Fruit fly (Drosophila melanogaster) whole organism: ENCODE results near the gene Pez.

ENCODE experiments used
- CG8478 ChIP-seq: fragments of >200 bp; optimal IDR thresholded peaks from 2 replicates; lab custom pipeline; 2018; ENCODE audit warnings: inconsistent platforms
- Dll ChIP-seq: fragments of >200 bp; optimal IDR thresholded peaks from 2 replicates; lab custom pipeline; 2017
- EcR ChIP-seq, 2 experiments: fragments of >200 bp; optimal IDR thresholded peaks; 2 replicates each; lab custom pipeline; 2017; ENCODE audit warnings: missing biosample characterization in 2 of 2, missing genetic modification characterization in 2 of 2, missing genetic modification reagents in 2 of 2
- pan ChIP-seq: fragments of >200 bp; optimal IDR thresholded peaks from 2 replicates; lab custom pipeline; 2017
- psq ChIP-seq: fragments of >200 bp; optimal IDR thresholded peaks from 2 replicates; lab custom pipeline; 2017
- usp ChIP-seq: fragments of >200 bp; optimal IDR thresholded peaks from 2 replicates; lab custom pipeline; 2017; ENCODE audit warnings: missing biosample characterization, missing genetic modification characterization, mixed read lengths

The Pez gene

DNA sequence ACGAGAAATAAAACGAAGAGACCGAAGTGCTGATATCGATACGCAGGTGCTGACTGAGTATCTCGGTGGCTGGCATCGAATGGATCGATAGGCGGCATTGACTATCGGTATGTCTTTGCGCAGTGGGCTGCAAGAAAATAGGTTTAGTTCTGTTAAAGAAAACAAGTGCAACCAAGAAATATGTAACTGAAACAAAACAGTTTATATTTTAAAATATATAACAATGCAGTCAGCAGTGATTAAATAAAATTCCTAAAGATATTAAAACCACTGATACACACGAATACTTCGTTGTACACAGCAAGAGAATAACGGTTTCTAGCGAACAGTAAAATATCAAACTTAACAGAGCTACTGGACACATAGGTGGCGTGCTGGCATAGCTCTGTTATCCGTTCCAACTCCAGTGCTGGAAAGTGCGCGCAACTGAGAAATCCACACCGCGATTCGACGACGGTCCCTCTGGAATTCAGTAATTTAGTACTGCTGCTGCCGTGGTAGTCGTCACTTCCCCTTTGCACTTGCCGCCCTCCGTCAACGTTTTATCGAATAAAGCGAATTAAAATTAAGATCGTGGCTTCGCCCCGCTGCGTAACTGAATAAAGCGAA is at the start of gene Pez, which contains the start of gene Cpr:
Gene Pez, minus strand, starts transcription at position 305 of the 609 bp plus-strand sequence.
Gene Cpr, plus strand, starts transcription at position 470 of the 609 bp plus-strand sequence.
- TF ChIP-seq psq (lab: Kevin White, UChicago) (no peak), EcR (GFP tag; optimal IDR thresholded peaks at IDR 0.05; lab: Kevin White, UChicago) (no peak), CG8478 (lab: Kevin White, UChicago) (no peak), Dll (lab: Kevin White, UChicago) (no peak), pan (lab: Kevin White, UChicago) (no peak), usp (GFP tag; lab: Kevin White, UChicago) (no peak)

DNA sequence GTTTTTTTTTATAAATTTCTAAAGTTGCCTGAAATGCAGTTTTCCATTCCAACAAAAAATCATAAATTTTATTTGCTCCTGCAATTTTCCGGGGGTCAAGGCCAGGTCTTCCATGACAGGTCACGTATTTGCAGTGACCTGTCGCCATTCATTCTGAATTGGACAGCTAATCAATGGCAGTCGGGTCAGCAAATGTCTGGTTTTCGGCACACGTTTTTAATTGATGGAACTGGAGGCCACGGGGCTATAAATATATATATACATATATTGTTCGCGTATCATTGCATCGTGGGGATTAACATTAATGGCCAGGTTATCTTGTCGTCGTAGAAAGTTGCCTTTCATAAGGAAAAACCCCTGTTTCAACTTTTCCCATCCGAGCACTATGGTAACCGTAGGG is 48.6 kb upstream of the Pez start:
- TF ChIP-seq psq (lab: Kevin White, UChicago) (no peak), usp (GFP tag; lab: Kevin White, UChicago) (no peak), EcR (GFP tag; optimal IDR thresholded peaks at IDR 0.05; lab: Kevin White, UChicago) (no peak), CG8478 (lab: Kevin White, UChicago) (no peak), pan (lab: Kevin White, UChicago) (no peak), Dll (lab: Kevin White, UChicago) (no peak)

DNA sequence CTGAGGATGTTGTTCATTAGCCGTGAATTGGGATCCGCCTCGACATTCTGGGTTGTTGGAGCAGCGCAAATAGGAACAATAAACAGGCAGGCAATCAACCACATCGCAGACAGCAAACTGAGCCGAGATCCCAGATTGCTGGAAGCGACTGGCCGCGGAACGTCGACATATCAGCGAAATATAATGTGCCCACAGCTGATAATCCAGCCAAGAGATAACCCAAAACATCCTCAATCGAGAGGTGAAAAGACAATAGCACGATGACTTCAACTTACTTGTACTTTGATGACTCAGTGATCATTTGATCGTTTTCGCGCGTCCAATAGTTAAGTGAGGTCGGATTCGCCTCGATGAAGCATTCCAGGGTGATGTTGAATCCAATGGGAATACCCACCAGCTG is 46.9 kb upstream of the Pez start, which contains the start of gene Nepl6:
Gene Nepl6, minus strand, starts transcription at position 104 of the 400 bp plus-strand sequence.
- TF ChIP-seq pan (lab: Kevin White, UChicago) = no peak
- no peak for TF ChIP-seq EcR (GFP tag; optimal IDR thresholded peaks at IDR 0.05; lab: Kevin White, UChicago)
- no peak for TF ChIP-seq CG8478 (lab: Kevin White, UChicago)
- no peak for TF ChIP-seq psq (lab: Kevin White, UChicago)
- no peak for TF ChIP-seq usp (GFP tag; lab: Kevin White, UChicago)
- TF ChIP-seq Dll (lab: Kevin White, UChicago) = no peak

DNA sequence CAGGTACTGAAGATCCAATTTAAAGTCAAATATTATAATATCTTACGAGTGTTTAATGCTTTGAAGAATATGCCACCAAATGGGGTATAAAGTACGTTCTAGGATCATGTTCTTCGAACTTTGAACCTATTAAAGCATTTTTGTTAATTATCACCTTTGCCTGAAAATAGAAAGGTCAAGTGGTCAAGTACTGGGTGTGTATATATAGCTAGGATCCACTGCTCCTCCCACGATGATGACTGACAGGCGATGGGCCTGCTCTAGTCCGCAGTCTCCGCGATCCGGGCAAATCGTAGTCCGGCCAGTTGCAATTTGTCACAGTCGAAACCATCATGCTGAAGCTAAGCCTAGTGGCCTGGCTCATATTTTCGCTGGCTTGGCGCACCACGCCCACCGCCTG is 42.5 kb upstream of the Pez start, which contains the start of gene Nepl5:
Gene Nepl5, plus strand, starts transcription at position 301 of the 400 bp plus-strand sequence.
- TF ChIP-seq pan (lab: Kevin White, UChicago) (no peak), usp (GFP tag; lab: Kevin White, UChicago) (no peak), CG8478 (lab: Kevin White, UChicago) (no peak), psq (lab: Kevin White, UChicago) (no peak), EcR (GFP tag; optimal IDR thresholded peaks at IDR 0.05; lab: Kevin White, UChicago) (no peak), Dll (lab: Kevin White, UChicago) (no peak)

DNA sequence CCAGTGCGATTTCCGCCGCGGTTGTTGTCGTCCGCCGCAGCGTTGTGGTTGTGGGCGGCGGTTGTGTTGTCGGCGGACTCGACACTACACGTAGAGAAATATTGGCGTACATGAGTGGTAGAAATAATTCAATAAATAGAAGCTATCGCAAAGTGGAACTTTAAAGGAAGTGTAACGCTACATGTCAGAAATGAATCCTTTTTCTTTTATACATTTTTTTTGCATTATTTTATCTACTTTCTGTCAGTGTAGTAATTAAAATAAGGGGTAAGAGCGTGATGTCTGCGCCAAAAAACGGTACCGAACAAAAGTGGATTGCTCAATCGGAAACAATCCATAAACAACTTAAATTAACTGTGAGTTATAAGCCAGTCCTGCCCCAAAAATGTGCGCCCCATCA is 40.7 kb upstream of the Pez start:
- no peak for TF ChIP-seq psq (lab: Kevin White, UChicago)
- no peak for TF ChIP-seq Dll (lab: Kevin White, UChicago)
- TF ChIP-seq pan (lab: Kevin White, UChicago) = no peak
- no peak for TF ChIP-seq EcR (GFP tag; optimal IDR thresholded peaks at IDR 0.05; lab: Kevin White, UChicago)
- no peak for TF ChIP-seq CG8478 (lab: Kevin White, UChicago)
- no peak for TF ChIP-seq usp (GFP tag; lab: Kevin White, UChicago)

DNA sequence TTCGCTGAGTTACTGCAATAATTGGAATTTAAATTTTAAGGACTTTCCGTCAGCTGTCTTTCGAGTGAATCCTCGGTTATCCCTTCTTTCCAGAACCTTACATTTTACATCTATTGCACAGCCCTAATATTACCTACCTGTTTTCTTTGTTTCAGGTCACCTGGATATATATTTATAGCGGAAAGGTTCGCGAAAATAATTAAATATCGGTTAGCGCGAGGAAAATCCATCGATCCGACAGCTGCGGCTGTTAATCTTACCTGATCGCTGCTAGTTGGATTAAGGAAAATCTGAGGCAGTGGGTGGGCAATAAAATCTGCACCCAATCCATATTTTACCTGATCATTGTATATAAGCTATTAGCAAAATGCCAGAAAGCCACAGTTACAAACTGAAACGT is 34.7 kb upstream of the Pez start:
- no peak for TF ChIP-seq usp (GFP tag; lab: Kevin White, UChicago)
- no peak for TF ChIP-seq CG8478 (lab: Kevin White, UChicago)
- TF ChIP-seq EcR (GFP tag; optimal IDR thresholded peaks at IDR 0.05; lab: Kevin White, UChicago) = no peak
- no peak for TF ChIP-seq psq (lab: Kevin White, UChicago)

DNA sequence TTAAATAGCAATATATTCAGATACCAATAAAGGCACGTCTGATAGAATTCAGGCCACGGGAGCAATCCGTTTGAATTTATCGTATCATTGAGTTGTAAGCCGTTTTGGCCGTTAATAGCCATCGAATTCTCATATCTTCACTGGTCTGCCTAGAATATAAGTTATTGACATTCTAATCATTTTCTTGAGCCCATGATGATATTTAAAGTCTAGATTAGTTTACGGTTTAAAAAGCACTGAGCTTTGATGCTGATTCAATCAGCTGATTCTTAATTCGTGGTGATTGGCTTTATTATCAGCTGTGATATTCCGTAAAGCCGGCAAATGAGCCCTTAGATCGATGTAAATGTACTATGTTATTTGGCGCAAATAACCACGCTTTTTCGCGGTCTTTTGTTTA is 33.6 kb upstream of the Pez start, which contains the start of gene slam:
Gene slam, plus strand, starts transcription at position 301 of the 400 bp plus-strand sequence.
- TF ChIP-seq usp (GFP tag; lab: Kevin White, UChicago) = no peak
- TF ChIP-seq pan (lab: Kevin White, UChicago) = no peak
- TF ChIP-seq psq (lab: Kevin White, UChicago) = no peak
- no peak for TF ChIP-seq Dll (lab: Kevin White, UChicago)
- no peak for TF ChIP-seq CG8478 (lab: Kevin White, UChicago)
- TF ChIP-seq EcR (GFP tag; optimal IDR thresholded peaks at IDR 0.05; lab: Kevin White, UChicago) = no peak

DNA sequence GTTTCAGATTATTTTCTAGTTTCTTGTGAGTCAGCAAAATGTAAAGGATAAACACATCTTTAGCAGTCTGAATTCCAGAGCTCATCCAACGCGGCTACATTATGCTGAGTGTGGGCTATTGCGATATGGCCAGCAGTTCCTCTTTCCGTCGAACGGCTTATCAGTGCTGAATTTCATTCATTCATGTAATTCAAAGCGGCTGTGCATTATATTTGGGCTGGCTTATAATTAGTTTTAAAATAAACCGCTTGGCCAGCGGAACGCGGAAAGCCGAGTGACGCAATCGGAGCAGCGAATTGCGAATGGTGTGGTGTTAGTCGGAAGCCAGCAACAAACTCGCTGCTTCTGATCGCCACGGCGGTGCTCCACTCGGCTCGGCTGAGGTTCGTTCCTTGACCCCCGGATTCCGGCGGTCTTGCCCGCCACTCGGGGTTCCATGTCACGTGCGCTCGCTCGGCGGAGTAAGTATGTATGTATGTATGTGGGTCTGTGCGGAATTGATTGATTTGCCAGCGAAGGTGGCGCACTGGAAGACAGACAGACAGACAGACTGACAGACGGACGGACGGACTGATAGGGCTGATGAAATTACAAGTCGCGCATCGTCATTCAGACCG is 32.7 kb upstream of the Pez start:
- TF ChIP-seq EcR (GFP tag; optimal IDR thresholded peaks at IDR 0.05; lab: Kevin White, UChicago) (no peak), pan (lab: Kevin White, UChicago) (no peak), Dll (lab: Kevin White, UChicago) (no peak), psq (lab: Kevin White, UChicago) (no peak), usp (GFP tag; lab: Kevin White, UChicago) (no peak), CG8478 (lab: Kevin White, UChicago) (no peak)

DNA sequence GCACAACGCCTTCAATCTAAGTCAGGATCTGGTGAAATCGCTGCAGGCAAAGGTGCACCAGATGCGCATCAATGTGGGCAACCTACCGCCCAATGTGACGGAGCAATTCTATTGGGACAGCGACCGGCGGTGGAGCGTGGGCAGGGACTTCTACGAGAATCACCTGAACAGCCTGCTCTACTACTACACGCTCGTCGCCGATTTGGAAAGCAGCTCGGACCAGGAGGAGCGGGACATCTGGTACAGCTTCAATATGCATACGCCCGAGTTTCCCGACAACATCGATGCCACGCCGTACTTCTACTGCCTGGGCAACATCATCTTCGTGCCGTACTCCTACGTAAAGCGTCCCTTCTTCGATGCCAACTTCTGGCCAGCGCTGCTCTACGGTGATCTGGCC is 30.8 kb upstream of the Pez start:
- no peak for TF ChIP-seq psq (lab: Kevin White, UChicago)
- no peak for TF ChIP-seq usp (GFP tag; lab: Kevin White, UChicago)
- TF ChIP-seq Dll (lab: Kevin White, UChicago) = no peak
- TF ChIP-seq pan (lab: Kevin White, UChicago) = no peak
- TF ChIP-seq EcR (GFP tag; optimal IDR thresholded peaks at IDR 0.05; lab: Kevin White, UChicago) = no peak
- TF ChIP-seq CG8478 (lab: Kevin White, UChicago) = no peak

DNA sequence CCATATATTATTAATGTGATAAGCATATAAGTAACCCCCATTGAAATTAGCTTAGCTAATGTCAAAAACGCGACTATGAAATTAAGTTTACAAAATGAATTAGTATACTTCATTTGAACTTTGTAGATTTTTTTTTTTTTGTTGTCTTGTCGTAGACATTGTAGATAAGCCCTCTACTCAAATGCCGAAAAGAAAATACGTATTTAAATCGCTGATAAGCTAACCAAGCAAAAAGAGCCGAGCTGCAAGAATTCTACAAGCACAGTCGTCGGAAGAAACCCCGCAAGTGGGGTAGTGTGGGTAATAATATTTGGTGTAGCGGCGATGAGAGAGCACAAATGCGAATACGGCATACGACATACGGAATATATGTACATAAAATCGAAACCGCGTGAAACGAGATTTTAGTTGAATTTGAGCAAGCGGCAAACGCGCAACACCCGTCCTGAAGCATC is 29.0 kb upstream of the Pez start, which contains the start of gene Nepl4:
Gene Nepl4, plus strand, starts transcription at position 405 of the 455 bp plus-strand sequence.
- no peak for TF ChIP-seq CG8478 (lab: Kevin White, UChicago)
- no peak for TF ChIP-seq pan (lab: Kevin White, UChicago)
- TF ChIP-seq psq (lab: Kevin White, UChicago) = no peak
- TF ChIP-seq Dll (lab: Kevin White, UChicago) = no peak
- no peak for TF ChIP-seq EcR (GFP tag; optimal IDR thresholded peaks at IDR 0.05; lab: Kevin White, UChicago)
- no peak for TF ChIP-seq usp (GFP tag; lab: Kevin White, UChicago)

DNA sequence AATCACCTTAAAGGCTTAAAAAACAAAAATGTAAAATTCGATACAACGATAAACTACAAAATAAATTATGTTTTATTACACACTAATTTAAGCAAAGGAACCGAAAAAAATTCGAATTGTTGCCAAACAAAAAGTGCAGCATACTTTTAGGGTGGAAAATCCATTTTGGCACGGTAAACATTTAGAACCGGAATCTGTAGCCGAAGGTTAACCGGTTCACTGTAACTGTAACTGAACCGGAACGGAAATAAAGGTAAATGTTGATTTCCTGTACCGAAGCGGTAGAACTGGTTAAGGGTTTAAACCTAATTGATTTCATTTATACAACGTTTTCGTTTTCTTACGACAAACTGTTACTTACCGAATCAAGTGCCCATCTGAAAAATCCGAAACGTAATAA is 28.5 kb upstream of the Pez start:
- no peak for TF ChIP-seq EcR (GFP tag; optimal IDR thresholded peaks at IDR 0.05; lab: Kevin White, UChicago)
- no peak for TF ChIP-seq psq (lab: Kevin White, UChicago)
